Fruit fly (Drosophila melanogaster): Measurements from ENCODE around the gene GATAd.

GATAd gene

DNA sequence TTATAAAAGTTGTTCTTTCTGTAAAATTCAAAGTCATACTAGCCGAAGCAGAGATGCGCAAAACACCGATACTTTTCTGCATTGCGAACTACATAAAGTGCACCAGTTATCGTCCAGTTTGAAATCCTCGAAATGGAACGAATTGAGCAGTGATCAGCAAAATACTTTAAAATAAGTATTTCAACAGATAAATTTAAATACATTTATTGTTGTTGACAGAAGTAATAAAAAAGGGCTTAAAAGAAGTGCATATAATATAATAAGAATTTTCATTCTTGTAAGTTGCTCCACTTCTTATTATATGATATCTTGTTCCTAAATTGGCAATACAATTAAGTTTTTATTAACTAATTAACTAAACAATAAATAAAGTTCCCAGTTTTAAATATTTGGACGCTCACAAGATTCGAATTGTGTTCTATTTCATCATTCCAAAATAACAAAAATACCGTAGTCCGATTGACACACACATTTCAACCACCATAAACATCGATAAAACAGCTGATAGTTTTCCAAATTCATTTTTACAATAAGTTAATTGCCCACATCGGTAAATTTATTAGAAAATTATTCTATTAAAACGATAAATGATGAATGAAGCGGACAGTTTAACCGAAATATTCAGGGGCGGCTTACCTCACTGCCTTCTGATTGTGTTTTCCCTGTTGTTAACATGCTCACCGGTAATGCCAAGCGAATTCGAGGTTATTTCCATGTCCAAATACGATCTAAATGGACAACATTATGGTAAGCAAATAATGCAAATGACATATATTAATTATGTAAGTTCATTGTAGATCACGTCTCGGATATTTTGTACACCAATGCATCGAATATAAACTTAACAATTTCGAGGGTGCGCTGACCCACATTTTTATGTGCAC is 19.0 kb upstream of the GATAd start, which contains the start of the genes Usp14 and CG4972 (continued):
- TF ChIP-seq tll (GFP tag; optimal IDR thresholded peaks at IDR 0.05) (peak in 1 of 2 experiments; percentile 3), CG14710 (tag; optimal IDR thresholded peaks at IDR 0.05) (peak; percentile 64), pzg (GFP tag; optimal IDR thresholded peaks at IDR 0.05) (peak; percentile 40), lola (GFP tag; optimal IDR thresholded peaks at IDR 0.05) (peak in 1 of 3 experiments; percentile 2), CG12104 (GFP tag; optimal IDR thresholded peaks at IDR 0.05) (peak; percentile 20), phol (tag; optimal IDR thresholded peaks at IDR 0.05) (peak; percentile 60), dpn (GFP tag; optimal IDR thresholded peaks at IDR 0.05) (peak in 1 of 2 experiments; percentile 18), pum (GFP tag; optimal IDR thresholded peaks at IDR 0.05) (no peak), Myb (GFP tag; optimal IDR thresholded peaks at IDR 0.05) (peak; percentile 41), sens (GFP tag) (peak; percentile 68), CG30020 (tag; optimal IDR thresholded peaks at IDR 0.05) (peak; percentile 99), caup (GFP tag; optimal IDR thresholded peaks at IDR 0.05; ENCODE audit: severe bottlenecking) (no peak), MESR4 (GFP tag; optimal IDR thresholded peaks at IDR 0.05) (peak; percentile 75), slbo (GFP tag; IDR thresholded peaks at IDR 0.05) (peak; percentile 35), trem (tag; optimal IDR thresholded peaks at IDR 0.05) (peak; percentile 32), Vsx1 (GFP tag; optimal IDR thresholded peaks at IDR 0.05) (no peak), CG14667 (GFP tag; IDR thresholded peaks at IDR 0.05) (peak; percentile 70; the same call in 1 of the 2 replicates), CG9876 (GFP tag; optimal IDR thresholded peaks at IDR 0.05) (no peak), BEAF-32 (GFP tag; optimal IDR thresholded peaks at IDR 0.05) (peak; percentile 80), Dref (GFP tag; IDR thresholded peaks at IDR 0.05) (peak; percentile 54), nmo (GFP tag; optimal IDR thresholded peaks at IDR 0.05) (peak; percentile 71), CG4617 (GFP tag; optimal IDR thresholded peaks at IDR 0.05; ENCODE audit: borderline replicate concordance) (peak; percentile 19), CG15601 (tag; optimal IDR thresholded peaks at IDR 0.05) (peak; percentile 11), CG2712 (tag; optimal IDR thresholded peaks at IDR 0.05) (peak; percentile 33)

DNA sequence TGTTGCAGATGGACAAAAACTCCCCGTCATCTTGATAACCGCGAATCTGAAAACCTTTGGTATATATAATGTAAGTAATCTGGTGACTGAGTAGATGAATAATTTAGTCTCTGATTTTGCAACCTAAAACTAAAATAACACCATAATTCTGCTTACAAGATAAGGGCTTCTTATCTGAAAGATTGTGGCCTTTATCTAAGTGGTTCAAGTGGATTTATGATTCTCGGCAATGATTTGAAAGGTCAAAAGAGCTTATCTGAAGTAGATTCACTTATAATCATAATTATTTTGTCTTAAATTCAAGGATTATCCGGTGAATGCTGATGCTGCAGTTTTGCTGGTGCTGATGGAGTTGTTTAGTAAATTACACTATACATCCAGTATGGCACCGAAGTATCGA is 17.6 kb upstream of the GATAd start:
- TF ChIP-seq eve (GFP tag; optimal IDR thresholded peaks at IDR 0.05) (peak in 1 of 2 experiments; percentile 46), CG15479 (GFP tag; optimal IDR thresholded peaks at IDR 0.05) (peak; percentile 66), CG10147 (GFP tag; optimal IDR thresholded peaks at IDR 0.05) (no peak), ham (GFP tag; IDR thresholded peaks at IDR 0.05) (no peak), CG34376 (GFP tag; optimal IDR thresholded peaks at IDR 0.05) (peak; percentile 82), mld (GFP tag; IDR thresholded peaks at IDR 0.05; ENCODE audit: partially characterized antibody) (no peak), sug (tag; optimal IDR thresholded peaks at IDR 0.05) (peak; percentile 16), Six4 (GFP tag; optimal IDR thresholded peaks at IDR 0.05) (no peak), grn (GFP tag; optimal IDR thresholded peaks at IDR 0.05) (peak; percentile 45), Med (GFP tag) (peak; percentile 6), CTCF (GFP tag; optimal IDR thresholded peaks at IDR 0.05) (no peak), Eip74EF (GFP tag; optimal IDR thresholded peaks at IDR 0.05) (peak in 1 of 2 experiments; percentile 7), exex (tag; optimal IDR thresholded peaks at IDR 0.05) (peak; percentile 83), Hr78 (GFP tag; optimal IDR thresholded peaks at IDR 0.05) (peak in 1 of 2 experiments; percentile 55), chinmo (GFP tag; IDR thresholded peaks at IDR 0.05; ENCODE audit: partially characterized antibody) (0 out of 4 replicates have a peak, but pooled peaks have one; percentile 21)

Measured in whole organism, embryonic.